Worm (Caenorhabditis elegans): ENCODE data around the gene H04D03.6.

The H04D03.6 gene

DNA sequence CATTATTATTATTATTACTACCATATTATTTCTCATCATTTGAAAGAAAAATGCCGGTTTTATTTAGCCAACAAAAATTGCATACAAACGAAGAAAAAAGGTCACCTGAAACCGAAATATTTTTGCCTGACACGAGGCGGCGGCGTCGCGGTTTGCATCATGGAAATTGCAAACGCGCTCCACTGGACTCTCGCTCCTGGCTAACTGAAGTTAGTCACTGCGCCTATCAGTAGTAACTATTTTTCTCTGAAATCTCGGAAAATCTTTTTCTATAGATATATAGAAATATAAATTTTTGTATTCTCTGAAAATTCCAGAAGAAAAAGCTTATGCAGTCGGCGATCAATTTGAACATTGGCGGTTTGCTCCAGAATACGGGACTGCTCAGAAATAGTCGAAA, 22.9 kb downstream of the H04D03.6 start, which contains the start of gene ymel-1 (continued):
- TF ChIP-seq dve-1 (tag; optimal IDR thresholded peaks at IDR 0.05; ENCODE audit: insufficient read depth) (peak; percentile 40), F49E8.2 (tag; optimal IDR thresholded peaks at IDR 0.05; ENCODE audit: borderline replicate concordance) (no peak), gei-8 (GFP tag; optimal IDR thresholded peaks at IDR 0.05) (peak; percentile 9), zfp-3 (GFP tag; conservative IDR thresholded peaks at IDR 0.05) (no peak), nhr-28 (tag; optimal IDR thresholded peaks at IDR 0.05) (no peak), lin-13 (GFP tag; optimal IDR thresholded peaks at IDR 0.05) (no peak), ceh-28 (tag; optimal IDR thresholded peaks at IDR 0.05) (no peak), rbr-2 (tag; optimal IDR thresholded peaks at IDR 0.05) (peak; percentile 16)

DNA sequence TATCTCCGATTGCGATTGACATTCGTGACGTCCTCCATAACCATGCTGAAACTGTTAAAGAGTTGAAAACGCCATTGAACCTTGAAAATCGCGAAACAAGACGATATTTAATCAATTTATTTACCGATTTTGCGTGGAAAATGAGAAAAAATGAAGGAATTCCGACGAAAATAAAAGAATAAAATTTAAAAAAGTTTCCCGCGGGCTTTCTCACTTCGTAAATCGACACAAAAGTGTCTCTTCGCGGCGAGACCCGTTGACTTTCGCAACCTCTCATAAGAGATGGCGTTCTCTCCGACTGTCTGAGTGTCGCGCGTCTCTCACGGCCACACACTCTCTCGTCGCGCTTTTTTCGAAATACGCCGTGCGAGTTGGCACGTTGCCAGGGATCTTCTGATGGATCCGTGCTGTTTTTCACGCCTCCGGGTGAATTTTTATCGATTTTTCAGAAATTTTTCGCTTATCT, 31.4 kb downstream of the H04D03.6 start, which contains the start of gene hat-1:
TSS of gene hat-1 (minus strand) at position 51 of the 466 bp plus-strand sequence.
- TF ChIP-seq cey-2 (tag; optimal IDR thresholded peaks at IDR 0.05; ENCODE audit: borderline replicate concordance, insufficient read depth) = no peak
- peak; percentile 96 for TF ChIP-seq ctbp-1 (GFP tag; IDR thresholded peaks at IDR 0.05)
- TF ChIP-seq ceh-82 (tag; optimal IDR thresholded peaks at IDR 0.05) = no peak
- peak; percentile 76; the same call in 1 of the 2 replicates for TF ChIP-seq lin-1 (GFP tag; IDR thresholded peaks at IDR 0.05)
- TF ChIP-seq pqm-1 (tag; optimal IDR thresholded peaks at IDR 0.05) = no peak
- peak; percentile 93 for TF ChIP-seq egl-43 (GFP tag; IDR thresholded peaks at IDR 0.05)
- peak; percentile 89 for TF ChIP-seq fkh-10 (GFP tag; optimal IDR thresholded peaks at IDR 0.05)
- no peak for TF ChIP-seq dmd-8 (GFP tag; IDR thresholded peaks at IDR 0.05)
- TF ChIP-seq set-16 (GFP tag; IDR thresholded peaks at IDR 0.05) = peak; percentile 87
- peak; percentile 93 for TF ChIP-seq dmd-6 (GFP tag; IDR thresholded peaks at IDR 0.05)
- TF ChIP-seq hmg-1.1 (GFP tag; IDR thresholded peaks at IDR 0.05) = peak; percentile 94
- TF ChIP-seq egl-27 (tag; optimal IDR thresholded peaks at IDR 0.05) = no peak
- peak; percentile 92 for TF ChIP-seq F37D6.2 (tag; optimal IDR thresholded peaks at IDR 0.05)
- TF ChIP-seq spr-1 (tag; optimal IDR thresholded peaks at IDR 0.05) = peak; percentile 89
- peak; percentile 85 for TF ChIP-seq nhr-77 (tag; optimal IDR thresholded peaks at IDR 0.05)
- TF ChIP-seq ceh-32 (tag; optimal IDR thresholded peaks at IDR 0.05; ENCODE audit: poor library complexity) = peak; percentile 37
- peak; percentile 94 for TF ChIP-seq lin-13 (GFP tag; optimal IDR thresholded peaks at IDR 0.05)
- peak in 1 of 2 experiments; percentile 83 for TF ChIP-seq mdl-1 (tag; optimal IDR thresholded peaks at IDR 0.05)
- no peak for TF ChIP-seq ZK337.2 (GFP tag; IDR thresholded peaks at IDR 0.05)
- TF ChIP-seq nhr-6 (tag; optimal IDR thresholded peaks at IDR 0.05) = peak; percentile 93
- peak; percentile 92 for TF ChIP-seq mes-2 (tag; optimal IDR thresholded peaks at IDR 0.05; ENCODE audit: poor library complexity, severe bottlenecking)
- peak; percentile 74; the same call in 1 of the 2 replicates for TF ChIP-seq pha-4 (GFP tag; IDR thresholded peaks at IDR 0.05)
- TF ChIP-seq pha-4 (tag; optimal IDR thresholded peaks at IDR 0.05) = no peak
- peak; percentile 93 for TF ChIP-seq nhr-42 (GFP tag; IDR thresholded peaks at IDR 0.05)
- TF ChIP-seq nhr-48 (tag; optimal IDR thresholded peaks at IDR 0.05) = peak; percentile 86
- peak; percentile 75 for TF ChIP-seq F10B5.3 (tag; optimal IDR thresholded peaks at IDR 0.05)
- TF ChIP-seq nhr-10 (tag; optimal IDR thresholded peaks at IDR 0.05) = no peak
- peak; percentile 94 for TF ChIP-seq nhr-102 (tag; optimal IDR thresholded peaks at IDR 0.05)
- peak; percentile 92 for TF ChIP-seq F49E8.2 (tag; optimal IDR thresholded peaks at IDR 0.05; ENCODE audit: borderline replicate concordance)
- TF ChIP-seq aha-1 (tag) = peak; percentile 99
- peak; percentile 95 for TF ChIP-seq dpl-1 (GFP tag; optimal IDR thresholded peaks at IDR 0.05)
- TF ChIP-seq lin-38 (GFP tag; IDR thresholded peaks at IDR 0.05) = peak; percentile 94
- peak; percentile 92 for TF ChIP-seq zfp-2 (tag; optimal IDR thresholded peaks at IDR 0.05)
- peak; percentile 96 for TF ChIP-seq rbr-2 (tag; optimal IDR thresholded peaks at IDR 0.05)
- peak; percentile 89 for TF ChIP-seq duxl-1 (tag; optimal IDR thresholded peaks at IDR 0.05; ENCODE audit: poor library complexity)
- TF ChIP-seq snpc-4 (tag; optimal IDR thresholded peaks at IDR 0.05) = peak; percentile 18
- TF ChIP-seq tag-97 (GFP tag; IDR thresholded peaks at IDR 0.05) = no peak
- TF ChIP-seq jun-1 (tag; optimal IDR thresholded peaks at IDR 0.05) = peak; percentile 57
- peak; percentile 88 for TF ChIP-seq mdt-29 (GFP tag; IDR thresholded peaks at IDR 0.05)
- no peak for TF ChIP-seq ces-1 (GFP tag; optimal IDR thresholded peaks at IDR 0.05)
- peak; percentile 95 for TF ChIP-seq mep-1 (tag; optimal IDR thresholded peaks at IDR 0.05)
- peak; percentile 66 for TF ChIP-seq ztf-7 (tag; optimal IDR thresholded peaks at IDR 0.05)
- no peak for TF ChIP-seq F44E2.7 (GFP tag; IDR thresholded peaks at IDR 0.05)
- peak; percentile 82 for TF ChIP-seq unc-130 (GFP tag; optimal IDR thresholded peaks at IDR 0.05)

Data from whole organism, L4 larva.